Fruit fly (Drosophila melanogaster): ENCODE data around the gene Smyd3.

The Smyd3 gene

dm6 chrX:2581793-2582503, 26.7 kb downstream of the Smyd3 start (continued):
- TF ChIP-seq so (GFP tag; IDR thresholded peaks at IDR 0.05) (peak; percentile 81; the same call in 2 of the 3 replicates), Opbp (GFP tag; IDR thresholded peaks at IDR 0.05; ENCODE audit: partially characterized antibody) (no peak), jing (GFP tag; optimal IDR thresholded peaks at IDR 0.05) (peak; percentile 44), aop (GFP tag; IDR thresholded peaks at IDR 0.05) (no peak), CG8281 (tag; optimal IDR thresholded peaks at IDR 0.05) (peak; percentile 19), CG7372 (GFP tag; IDR thresholded peaks at IDR 0.05) (peak; percentile 61; the same call in 1 of the 2 replicates), dati (GFP tag; IDR thresholded peaks at IDR 0.05) (no peak), shn (GFP tag; optimal IDR thresholded peaks at IDR 0.05) (peak; percentile 71), CG4617 (GFP tag; optimal IDR thresholded peaks at IDR 0.05; ENCODE audit: borderline replicate concordance) (peak; percentile 21), CG11560 (tag; IDR thresholded peaks at IDR 0.05) (peak; percentile 58; the same call in 2 of the 3 replicates), Hand (GFP tag; optimal IDR thresholded peaks at IDR 0.05) (peak; percentile 79), maf-S (GFP tag; optimal IDR thresholded peaks at IDR 0.05) (peak; percentile 63), CG10462 (GFP tag; optimal IDR thresholded peaks at IDR 0.05) (peak; percentile 13), C15 (GFP tag; IDR thresholded peaks at IDR 0.05) (no peak), CG12391 (tag; optimal IDR thresholded peaks at IDR 0.05) (peak; percentile 58), mirr (GFP tag; optimal IDR thresholded peaks at IDR 0.05) (no peak), btn (GFP tag; optimal IDR thresholded peaks at IDR 0.05) (peak; percentile 38), Med (GFP tag) (peak; percentile 97), BEAF-32 (GFP tag; optimal IDR thresholded peaks at IDR 0.05) (no peak), row (GFP tag; IDR thresholded peaks at IDR 0.05) (peak; percentile 85), Max (GFP tag; optimal IDR thresholded peaks at IDR 0.05) (peak; percentile 60), HHEX (GFP tag; optimal IDR thresholded peaks at IDR 0.05) (peak; percentile 80), Camta (GFP tag; optimal IDR thresholded peaks at IDR 0.05) (peak; percentile 46), ftz-f1 (GFP tag; optimal IDR thresholded peaks at IDR 0.05) (no peak), BtbVII (GFP tag; optimal IDR thresholded peaks at IDR 0.05) (peak; percentile 80), fd3F (GFP tag; optimal IDR thresholded peaks at IDR 0.05) (peak; percentile 58), sens (GFP tag) (peak; percentile 92), bcd (GFP tag; optimal IDR thresholded peaks at IDR 0.05) (peak; percentile 74), mam (GFP tag; optimal IDR thresholded peaks at IDR 0.05) (peak; percentile 80), CG18619 (GFP tag; optimal IDR thresholded peaks at IDR 0.05) (peak; percentile 75), ham (GFP tag; IDR thresholded peaks at IDR 0.05) (peak; percentile 43; the same call in 1 of the 2 replicates), CG3726 (GFP tag; IDR thresholded peaks at IDR 0.05) (peak; percentile 63; the same call in 1 of the 3 replicates), CG30403 (GFP tag; optimal IDR thresholded peaks at IDR 0.05) (peak; percentile 80), tx (GFP tag; optimal IDR thresholded peaks at IDR 0.05) (peak; percentile 70), zfh2 (GFP tag; optimal IDR thresholded peaks at IDR 0.05) (peak; percentile 81), lilli (GFP tag; optimal IDR thresholded peaks at IDR 0.05) (peak; percentile 86), CG15073 (GFP tag; optimal IDR thresholded peaks at IDR 0.05) (peak; percentile 11), fd64A (GFP tag; optimal IDR thresholded peaks at IDR 0.05) (no peak), CG12744 (GFP tag; optimal IDR thresholded peaks at IDR 0.05) (peak; percentile 41), CG2120 (GFP tag; optimal IDR thresholded peaks at IDR 0.05) (peak; percentile 93), bbx (GFP tag; IDR thresholded peaks at IDR 0.05; ENCODE audit: partially characterized antibody) (no peak), Dip2 (GFP tag; IDR thresholded peaks at IDR 0.05) (no peak), phol (tag; optimal IDR thresholded peaks at IDR 0.05) (peak; percentile 59), zf30C (GFP tag; optimal IDR thresholded peaks at IDR 0.05) (peak; percentile 27), CG2889 (GFP tag; IDR thresholded peaks at IDR 0.05) (peak; percentile 76; the same call in 1 of the 3 replicates), CG6175 (GFP tag; IDR thresholded peaks at IDR 0.05) (no peak), pum (GFP tag; optimal IDR thresholded peaks at IDR 0.05) (peak; percentile 69), CG10209 (GFP tag; optimal IDR thresholded peaks at IDR 0.05) (peak; percentile 73), CG1529 (GFP tag; optimal IDR thresholded peaks at IDR 0.05) (no peak), E2f1 (GFP tag; IDR thresholded peaks at IDR 0.05) (peak; percentile 80)
